Worm (Caenorhabditis elegans) whole organism, late embryonic: ENCODE results near the gene H10D18.1.

ENCODE experiments used
- ceh-9 ChIP-seq: sonication (generic microtip); optimal IDR thresholded peaks from 2 replicates; lab custom pipeline; 2016; ENCODE audit warnings: mild to moderate bottlenecking, missing genetic modification characterization, inconsistent platforms, missing compliant biosample characterization
- madf-2 ChIP-seq: sonication (generic microtip); optimal IDR thresholded peaks from 2 replicates; lab custom pipeline; 2017; ENCODE audit warnings: missing genetic modification characterization, missing compliant biosample characterization
- pros-1 ChIP-seq: fragments of 150-350 bp; optimal IDR thresholded peaks from 2 replicates; lab custom pipeline; 2014; ENCODE audit warnings: missing biosample characterization, missing genetic modification reagents, missing genetic modification characterization

H10D18.1 gene

ce11 chrV:3865273-3865672 is 50.3 kb downstream of the H10D18.1 start:
- TF ChIP-seq pros-1 (no peak), madf-2 (tag; lab: Kevin White, UChicago) (no peak), ceh-9 (tag; lab: Kevin White, UChicago) (no peak)
